Fruit fly (Drosophila melanogaster) Kc167 (cell line): ENCODE results near the gene Targ1.

Experiments
- Myc ChIP-seq: fragments of >200 bp; optimal IDR thresholded peaks from 2 replicates; lab custom pipeline; 2017; ENCODE audit warnings: missing external identifiers
- Sin3A ChIP-seq: fragments of >200 bp; optimal IDR thresholded peaks from 2 replicates; lab custom pipeline; 2018; ENCODE audit warnings: missing external identifiers
- h ChIP-seq: fragments of >200 bp; optimal IDR thresholded peaks from 3 replicates; lab custom pipeline; 2018; ENCODE audit warnings: missing external identifiers
- psq ChIP-seq: fragments of >200 bp; optimal IDR thresholded peaks from 2 replicates; lab custom pipeline; 2017; ENCODE audit warnings: missing external identifiers

DNA sequence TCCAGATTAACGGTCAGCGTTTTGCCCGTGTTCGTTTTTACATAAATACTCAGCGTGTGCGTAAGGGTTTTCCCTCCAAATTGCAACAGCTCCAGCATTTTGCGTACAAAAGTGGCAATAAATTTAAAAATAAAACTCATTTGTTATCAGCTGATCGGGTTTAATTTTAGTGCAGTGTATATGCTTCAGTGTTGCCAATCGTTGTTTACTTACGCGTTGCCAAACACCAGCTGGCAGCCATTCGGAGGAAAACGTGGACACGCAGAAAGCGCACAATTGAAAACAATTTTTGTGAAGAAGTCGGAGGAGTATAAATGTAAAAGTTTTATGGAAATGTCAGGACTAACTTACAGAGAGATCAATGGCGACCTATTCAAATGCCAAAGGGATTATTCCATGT lies 6.1 kb downstream of the Targ1 start, which contains the start of the genes Targ3 and park:
- no peak for TF ChIP-seq psq (lab: Kevin White, UChicago)
- TF ChIP-seq Myc (lab: Kevin White, UChicago), result no peak
- no peak for TF ChIP-seq Sin3A (lab: Kevin White, UChicago)
- TF ChIP-seq h (lab: Kevin White, UChicago), result no peak
